Worm (Caenorhabditis elegans): Measurements from ENCODE around the gene C24H10.4.

C24H10.4 gene

ce11 chrX:5085465-5085864, 26.4 kb upstream of the C24H10.4 start (continued):
- TF ChIP-seq pat-9 (tag; optimal IDR thresholded peaks at IDR 0.05) (peak; percentile 94), che-1 (tag; optimal IDR thresholded peaks at IDR 0.05) (peak; percentile 92), hlh-13 (GFP tag; optimal IDR thresholded peaks at IDR 0.05) (peak; percentile 92), nhr-232 (tag; optimal IDR thresholded peaks at IDR 0.05) (peak; percentile 86), hlh-15 (tag; optimal IDR thresholded peaks at IDR 0.05) (peak; percentile 88), ceh-19 (GFP tag; optimal IDR thresholded peaks at IDR 0.05) (peak; percentile 97), fkh-6 (tag; optimal IDR thresholded peaks at IDR 0.05) (peak; percentile 93), hlh-8 (tag; optimal IDR thresholded peaks at IDR 0.05) (peak; percentile 84), F13H6.1 (tag; optimal IDR thresholded peaks at IDR 0.05) (peak; percentile 96), odd-2 (tag; optimal IDR thresholded peaks at IDR 0.05) (peak; percentile 71), hlh-6 (tag; optimal IDR thresholded peaks at IDR 0.05) (peak; percentile 95), ahr-1 (tag; optimal IDR thresholded peaks at IDR 0.05) (peak; percentile 73), nhr-11 (tag; optimal IDR thresholded peaks at IDR 0.05) (no peak), Y22D7AL.16 (tag; optimal IDR thresholded peaks at IDR 0.05) (peak; percentile 95), ceh-18 (tag; optimal IDR thresholded peaks at IDR 0.05) (peak; percentile 95), fkh-10 (GFP tag; optimal IDR thresholded peaks at IDR 0.05) (peak; percentile 13), C38D4.7 (GFP tag; optimal IDR thresholded peaks at IDR 0.05) (peak; percentile 91), ttx-3 (tag; optimal IDR thresholded peaks at IDR 0.05) (peak; percentile 96), zip-5 (tag; optimal IDR thresholded peaks at IDR 0.05) (peak; percentile 85), lim-6 (tag; optimal IDR thresholded peaks at IDR 0.05) (peak; percentile 91), mec-3 (tag; optimal IDR thresholded peaks at IDR 0.05; ENCODE audit: borderline replicate concordance) (peak; percentile 54), ama-1 (optimal IDR thresholded peaks at IDR 0.05) (no peak), ceh-34 (tag; optimal IDR thresholded peaks at IDR 0.05) (peak; percentile 96), madf-2 (tag; optimal IDR thresholded peaks at IDR 0.05) (peak; percentile 92), lin-11 (tag; optimal IDR thresholded peaks at IDR 0.05) (peak; percentile 92), ceh-9 (tag; optimal IDR thresholded peaks at IDR 0.05) (peak; percentile 83), elt-2 (tag; optimal IDR thresholded peaks at IDR 0.05) (peak; percentile 97), ceh-45 (GFP tag; IDR thresholded peaks at IDR 0.05) (peak; percentile 84), tbx-7 (tag; optimal IDR thresholded peaks at IDR 0.05) (peak; percentile 49), ets-4 (tag; optimal IDR thresholded peaks at IDR 0.05) (peak; percentile 57)

ce11 chrX:5084495-5084894, 25.4 kb upstream of the C24H10.4 start, which contains the start of gene ets-5:
ets-5 (minus strand) TSS chrX:5084526.
- no peak for TF ChIP-seq unc-3 (GFP tag; conservative IDR thresholded peaks at IDR 0.05)
- TF ChIP-seq unc-3 (tag; optimal IDR thresholded peaks at IDR 0.05) = no peak
- TF ChIP-seq K09A11.1 (tag; optimal IDR thresholded peaks at IDR 0.05; ENCODE audit: insufficient read depth) = no peak
- no peak for TF ChIP-seq fkh-10 (GFP tag; optimal IDR thresholded peaks at IDR 0.05)
- no peak for TF ChIP-seq ceh-22 (tag; optimal IDR thresholded peaks at IDR 0.05)
- no peak for TF ChIP-seq pros-1 (tag; optimal IDR thresholded peaks at IDR 0.05)
- TF ChIP-seq ceh-6 (GFP tag; optimal IDR thresholded peaks at IDR 0.05) = no peak
- TF ChIP-seq ceh-34 (tag; optimal IDR thresholded peaks at IDR 0.05) = no peak
- TF ChIP-seq fax-1 (tag; optimal IDR thresholded peaks at IDR 0.05) = no peak
- no peak for TF ChIP-seq tbx-2 (tag; optimal IDR thresholded peaks at IDR 0.05)
- no peak for TF ChIP-seq elt-4 (tag; optimal IDR thresholded peaks at IDR 0.05)
- no peak for TF ChIP-seq pha-2 (tag; optimal IDR thresholded peaks at IDR 0.05)
- TF ChIP-seq eyg-1 (tag; optimal IDR thresholded peaks at IDR 0.05) = no peak
- no peak for TF ChIP-seq pat-9 (tag; optimal IDR thresholded peaks at IDR 0.05)
- no peak for TF ChIP-seq ceh-2 (tag; optimal IDR thresholded peaks at IDR 0.05)
- TF ChIP-seq fkh-6 (tag; optimal IDR thresholded peaks at IDR 0.05) = no peak
- TF ChIP-seq nfya-1 (tag; optimal IDR thresholded peaks at IDR 0.05) = no peak

Measured in whole organism, late embryonic.